Worm (Caenorhabditis elegans): ENCODE measurements around the gene nhr-168.
A peak's percentile ranks its signal among the peaks of the same experiment; 100 is the strongest.

nhr-168 gene

ce11 chrV:13298706-13299105 is 35.0 kb downstream of the nhr-168 start:
- TF ChIP-seq ham-2 (GFP tag; optimal IDR thresholded peaks at IDR 0.05) = no peak
- no peak for TF ChIP-seq unc-120 (tag; optimal IDR thresholded peaks at IDR 0.05; ENCODE audit: poor library complexity, severe bottlenecking)
- TF ChIP-seq nhr-2 (tag; optimal IDR thresholded peaks at IDR 0.05) = no peak
- no peak for TF ChIP-seq tbx-8 (GFP tag; optimal IDR thresholded peaks at IDR 0.05)
- TF ChIP-seq lsy-2 (tag; optimal IDR thresholded peaks at IDR 0.05) = no peak
- TF ChIP-seq lin-13 (tag; optimal IDR thresholded peaks at IDR 0.05) = no peak
- TF ChIP-seq pha-4 (tag; optimal IDR thresholded peaks at IDR 0.05) = no peak
- TF ChIP-seq elt-1 (tag; optimal IDR thresholded peaks at IDR 0.05; ENCODE audit: borderline replicate concordance, insufficient read depth) = no peak
- TF ChIP-seq unc-39 (tag; optimal IDR thresholded peaks at IDR 0.05) = no peak
- TF ChIP-seq ztf-11 (tag; optimal IDR thresholded peaks at IDR 0.05) = no peak
- TF ChIP-seq nhr-12 (tag; optimal IDR thresholded peaks at IDR 0.05) = no peak

ce11 chrV:13297220-13297619 is 36.5 kb downstream of the nhr-168 start, which contains the start of gene C26E1.1:
Gene C26E1.1 (plus strand): TSS chrV:13297520.
- no peak for TF ChIP-seq unc-39 (tag; optimal IDR thresholded peaks at IDR 0.05)
- no peak for TF ChIP-seq ceh-83 (GFP tag; optimal IDR thresholded peaks at IDR 0.05)
- no peak for TF ChIP-seq elt-3 (tag; optimal IDR thresholded peaks at IDR 0.05)
- no peak for TF ChIP-seq sptf-1 (tag; optimal IDR thresholded peaks at IDR 0.05)
- no peak for TF ChIP-seq lsy-2 (tag; optimal IDR thresholded peaks at IDR 0.05)
- TF ChIP-seq sem-2 (GFP tag; optimal IDR thresholded peaks at IDR 0.05) = no peak
- TF ChIP-seq nhr-2 (tag; optimal IDR thresholded peaks at IDR 0.05) = no peak
- no peak for TF ChIP-seq flh-1 (GFP tag; optimal IDR thresholded peaks at IDR 0.05)

ce11 chrV:13295859-13296258 is 37.8 kb downstream of the nhr-168 start, which contains the start of gene uig-1:
Gene uig-1 (minus strand): TSS chrV:13295978.
- TF ChIP-seq lin-32 (GFP tag; optimal IDR thresholded peaks at IDR 0.05) = no peak
- TF ChIP-seq hlh-1 (tag; optimal IDR thresholded peaks at IDR 0.05) = peak; percentile 47

- TF ChIP-seq ces-1 (GFP tag; optimal IDR thresholded peaks at IDR 0.05) = peak; percentile 96
- no peak for TF ChIP-seq cnd-1 (tag; optimal IDR thresholded peaks at IDR 0.05)
These were observed 39.2 kb downstream of the nhr-168 start for ce11 chrV:13294507-13294906.

ce11 chrV:13288881-13289280 is 44.8 kb downstream of the nhr-168 start:
- TF ChIP-seq unc-120 (tag; optimal IDR thresholded peaks at IDR 0.05; ENCODE audit: poor library complexity, severe bottlenecking) (peak; percentile 21), flh-1 (GFP tag; optimal IDR thresholded peaks at IDR 0.05) (no peak), hlh-1 (tag; optimal IDR thresholded peaks at IDR 0.05) (peak; percentile 7)

ce11 chrV:13286525-13286924 is 47.1 kb downstream of the nhr-168 start:
- TF ChIP-seq ztf-11 (tag; optimal IDR thresholded peaks at IDR 0.05) = no peak

- TF ChIP-seq lin-13 (tag; optimal IDR thresholded peaks at IDR 0.05) = no peak
- TF ChIP-seq blmp-1 (tag; optimal IDR thresholded peaks at IDR 0.05) = no peak
- peak; percentile 59 for TF ChIP-seq unc-62 (GFP tag; optimal IDR thresholded peaks at IDR 0.05)
- TF ChIP-seq tbx-8 (GFP tag; optimal IDR thresholded peaks at IDR 0.05) = no peak
- no peak for TF ChIP-seq M03D4.4 (tag; optimal IDR thresholded peaks at IDR 0.05)
- no peak for TF ChIP-seq unc-120 (tag; optimal IDR thresholded peaks at IDR 0.05; ENCODE audit: poor library complexity, severe bottlenecking)
These were observed 48.4 kb downstream of the nhr-168 start for ce11 chrV:13285284-13285683.

ce11 chrV:13282958-13283357 is 50.7 kb downstream of the nhr-168 start:
- TF ChIP-seq elt-3 (tag; optimal IDR thresholded peaks at IDR 0.05) (no peak), unc-62 (GFP tag; optimal IDR thresholded peaks at IDR 0.05) (no peak), pha-4 (tag; optimal IDR thresholded peaks at IDR 0.05) (no peak), ces-1 (GFP tag; optimal IDR thresholded peaks at IDR 0.05) (peak; percentile 71), nhr-237 (tag; optimal IDR thresholded peaks at IDR 0.05) (no peak), nhr-76 (tag; optimal IDR thresholded peaks at IDR 0.05) (no peak)
